Fruit fly (Drosophila melanogaster) whole organism, embryonic: Measurements from ENCODE around the gene CG10019.

ENCODE experiments used
- ATbp ChIP-seq: fragments of 200-800 bp; sonication (Bioruptor generic); optimal IDR thresholded peaks from 2 replicates; lab custom pipeline; 2017; ENCODE audit warnings: missing biosample characterization, mild to moderate bottlenecking, missing genetic modification characterization, missing genetic modification reagents
- Aef1 ChIP-seq: fragments of 200-800 bp; sonication (Bioruptor generic); IDR thresholded peaks from 3 replicates; pipeline ENCODE4 v1.3.6; 2022; ENCODE audit warnings: missing biosample characterization, missing genetic modification characterization
- Asciz ChIP-seq: fragments of 200-800 bp; sonication (Bioruptor generic); optimal IDR thresholded peaks from 2 replicates; lab custom pipeline; 2017; ENCODE audit warnings: missing biosample characterization, mild to moderate bottlenecking, missing genetic modification characterization, missing genetic modification reagents
- B-H2 ChIP-seq: fragments of 200-800 bp; sonication (Bioruptor generic); optimal IDR thresholded peaks from 2 replicates; lab custom pipeline; 2018; ENCODE audit warnings: missing biosample characterization, mild to moderate bottlenecking, missing genetic modification characterization
- CG10462 ChIP-seq: fragments of 200-800 bp; sonication (Bioruptor generic); optimal IDR thresholded peaks from 2 replicates; lab custom pipeline; 2016; ENCODE audit warnings: missing biosample characterization, missing genetic modification characterization
- CG11456 ChIP-seq: fragments of 200-800 bp; sonication (Bioruptor generic); IDR thresholded peaks from 3 replicates; pipeline ENCODE4 v1.3.6; 2022; ENCODE audit warnings: missing biosample characterization, missing genetic modification characterization
- CG13123 ChIP-seq: fragments of 200-800 bp; sonication (Bioruptor generic); optimal IDR thresholded peaks from 2 replicates; lab custom pipeline; 2016; ENCODE audit warnings: missing biosample characterization, missing genetic modification characterization
- CG13287 ChIP-seq: fragments of 200-800 bp; sonication (Bioruptor generic); IDR thresholded peaks from 2 replicates; pipeline ENCODE4 v1.3.6; 2022; ENCODE audit warnings: missing biosample characterization, missing genetic modification characterization; ENCODE audit not compliant: partially characterized antibody
- CG1792 ChIP-seq: fragments of 200-800 bp; sonication (Bioruptor generic); optimal IDR thresholded peaks from 2 replicates; lab custom pipeline; 2016; ENCODE audit warnings: missing biosample characterization, missing genetic modification characterization
- CG18599 ChIP-seq: fragments of 200-800 bp; sonication (Bioruptor generic); optimal IDR thresholded peaks from 3 replicates; lab custom pipeline; 2017; ENCODE audit warnings: missing biosample characterization, missing genetic modification characterization, mild to moderate bottlenecking, moderate library complexity, missing genetic modification reagents
- CG2116 ChIP-seq: fragments of 200-800 bp; sonication (Bioruptor generic); optimal IDR thresholded peaks from 3 replicates; lab custom pipeline; 2018; ENCODE audit warnings: missing biosample characterization, mild to moderate bottlenecking, missing genetic modification characterization
- CG2889 ChIP-seq: fragments of 200-800 bp; sonication (Bioruptor generic); IDR thresholded peaks from 3 replicates; pipeline ENCODE4 v1.3.6; 2022; ENCODE audit warnings: missing biosample characterization, missing genetic modification characterization
- CG31388 ChIP-seq: fragments of 200-800 bp; sonication (Bioruptor generic); optimal IDR thresholded peaks from 2 replicates; lab custom pipeline; 2016; ENCODE audit warnings: missing biosample characterization, missing genetic modification characterization
- CG31441 ChIP-seq: fragments of 200-800 bp; sonication (Bioruptor generic); IDR thresholded peaks from 2 replicates; pipeline ENCODE4 v1.3.6; 2022; ENCODE audit warnings: missing biosample characterization, missing genetic modification characterization
- CG4328 ChIP-seq: fragments of 200-800 bp; sonication (Bioruptor generic); optimal IDR thresholded peaks from 3 replicates; lab custom pipeline; 2017; ENCODE audit warnings: missing biosample characterization, missing genetic modification reagents, missing genetic modification characterization
- CG4707 ChIP-seq: fragments of 200-800 bp; sonication (Bioruptor generic); optimal IDR thresholded peaks from 2 replicates; lab custom pipeline; 2018; ENCODE audit warnings: missing biosample characterization, mild to moderate bottlenecking, missing genetic modification characterization, moderate library complexity
- CG6683 ChIP-seq: fragments of 200-800 bp; sonication (Bioruptor generic); optimal IDR thresholded peaks from 2 replicates; lab custom pipeline; 2017; ENCODE audit warnings: missing biosample characterization, mild to moderate bottlenecking, missing genetic modification characterization, missing genetic modification reagents
- CG7839 ChIP-seq: fragments of 200-800 bp; sonication (Bioruptor generic); optimal IDR thresholded peaks from 3 replicates; lab custom pipeline; 2018; ENCODE audit warnings: missing biosample characterization, mild to moderate bottlenecking, missing genetic modification characterization, moderate library complexity
- CG7987 ChIP-seq: fragments of 200-800 bp; sonication (Bioruptor generic); optimal IDR thresholded peaks from 2 replicates; lab custom pipeline; 2018; ENCODE audit warnings: missing biosample characterization, mild to moderate bottlenecking, missing genetic modification characterization, moderate library complexity
- CG8944 ChIP-seq: fragments of 200-800 bp; sonication (Bioruptor generic); optimal IDR thresholded peaks from 3 replicates; lab custom pipeline; 2016; ENCODE audit warnings: missing biosample characterization, missing genetic modification characterization
- Dll ChIP-seq: fragments of 200-800 bp; sonication (Bioruptor generic); IDR thresholded peaks from 4 replicates; pipeline ENCODE4 v1.3.6; 2022; ENCODE audit warnings: missing biosample characterization, missing genetic modification characterization; ENCODE audit not compliant: partially characterized antibody
- Fer3 ChIP-seq: fragments of 200-800 bp; sonication (Bioruptor generic); optimal IDR thresholded peaks from 2 replicates; lab custom pipeline; 2018; ENCODE audit warnings: missing biosample characterization, mild to moderate bottlenecking, missing genetic modification characterization, moderate library complexity
- Hey ChIP-seq: fragments of 200-800 bp; sonication (Bioruptor generic); optimal IDR thresholded peaks from 3 replicates; lab custom pipeline; 2018; ENCODE audit warnings: missing biosample characterization, mild to moderate bottlenecking, missing genetic modification characterization
- HmgZ ChIP-seq: fragments of 200-800 bp; sonication (Bioruptor generic); optimal IDR thresholded peaks from 2 replicates; lab custom pipeline; 2018; ENCODE audit warnings: missing biosample characterization, mild to moderate bottlenecking, missing genetic modification characterization
- Kr ChIP-seq: fragments of 200-800 bp; sonication (Bioruptor generic); optimal IDR thresholded peaks from 2 replicates; lab custom pipeline; 2017; ENCODE audit warnings: missing biosample characterization, mild to moderate bottlenecking, missing genetic modification characterization
- NFAT ChIP-seq: fragments of 200-800 bp; sonication (Bioruptor generic); IDR thresholded peaks from 2 replicates; pipeline ENCODE4 v1.3.6; 2022; ENCODE audit warnings: missing biosample characterization, missing genetic modification characterization
- NK7.1 ChIP-seq: fragments of 200-800 bp; sonication (Bioruptor generic); optimal IDR thresholded peaks from 3 replicates; lab custom pipeline; 2016; ENCODE audit warnings: missing biosample characterization, missing genetic modification characterization
- PHDP ChIP-seq: fragments of 200-800 bp; sonication (Bioruptor generic); optimal IDR thresholded peaks from 3 replicates; lab custom pipeline; 2018; ENCODE audit warnings: missing biosample characterization, mild to moderate bottlenecking, missing genetic modification characterization, moderate library complexity
- Ravus ChIP-seq: fragments of 200-800 bp; sonication (Bioruptor generic); IDR thresholded peaks from 2 replicates; pipeline ENCODE4 v1.3.6; 2022; ENCODE audit warnings: missing biosample characterization, missing genetic modification characterization
- Rfx ChIP-seq: fragments of 200-800 bp; sonication (Bioruptor generic); IDR thresholded peaks from 2 replicates; pipeline ENCODE4 v1.3.6; 2022; ENCODE audit warnings: missing biosample characterization, missing genetic modification characterization
- Spps ChIP-seq: fragments of 200-800 bp; sonication (Bioruptor generic); optimal IDR thresholded peaks from 2 replicates; lab custom pipeline; 2018; ENCODE audit warnings: missing biosample characterization, mild to moderate bottlenecking, missing genetic modification characterization
- ara ChIP-seq: fragments of 200-800 bp; sonication (Bioruptor generic); IDR thresholded peaks from 2 replicates; pipeline ENCODE4 v1.3.6; 2022; ENCODE audit warnings: missing biosample characterization, missing genetic modification characterization
- cas ChIP-seq: fragments of 200-800 bp; sonication (Bioruptor generic); IDR thresholded peaks from 2 replicates; pipeline ENCODE4 v1.3.6; 2022; ENCODE audit warnings: missing biosample characterization, missing genetic modification characterization
- danr ChIP-seq: fragments of 200-800 bp; sonication (Bioruptor generic); IDR thresholded peaks from 2 replicates; pipeline ENCODE4 v1.3.6; 2022; ENCODE audit warnings: missing biosample characterization, missing genetic modification characterization
- en ChIP-seq: fragments of 200-800 bp; sonication (Bioruptor generic); optimal IDR thresholded peaks from 2 replicates; lab custom pipeline; 2016; ENCODE audit warnings: missing biosample characterization, missing genetic modification characterization
- fd102C ChIP-seq: fragments of 200-800 bp; sonication (Bioruptor generic); optimal IDR thresholded peaks from 2 replicates; lab custom pipeline; 2018; ENCODE audit warnings: missing biosample characterization, mild to moderate bottlenecking, missing genetic modification characterization, moderate library complexity
- fd3F ChIP-seq: fragments of 200-800 bp; sonication (Bioruptor generic); optimal IDR thresholded peaks from 2 replicates; lab custom pipeline; 2018; ENCODE audit warnings: missing biosample characterization, mild to moderate bottlenecking, missing genetic modification characterization, moderate library complexity
- hkb ChIP-seq, 2 experiments: fragments of 200-800 bp in 1 of 2; fragments of >200 bp in 1 of 2; sonication (Bioruptor generic) in 1 of 2; IDR thresholded peaks in 1 of 2; optimal IDR thresholded peaks in 1 of 2; 2 replicates each; pipeline versions ENCODE4 v1.3.6 to Lab custom; 2017 to 2022; ENCODE audit warnings: missing biosample characterization in 1 of 2, missing genetic modification characterization in 1 of 2
- hth ChIP-seq: fragments of >200 bp; optimal IDR thresholded peaks from 2 replicates; lab custom pipeline; 2017; ENCODE audit warnings: inconsistent platforms
- ind ChIP-seq: fragments of 200-800 bp; sonication (Bioruptor generic); optimal IDR thresholded peaks from 3 replicates; lab custom pipeline; 2016; ENCODE audit warnings: missing biosample characterization, missing genetic modification characterization
- kni ChIP-seq: fragments of 200-800 bp; sonication (Bioruptor generic); optimal IDR thresholded peaks from 3 replicates; lab custom pipeline; 2017; ENCODE audit warnings: mild to moderate bottlenecking, missing biosample characterization, missing genetic modification reagents, missing genetic modification characterization
- lab ChIP-seq: fragments of 200-800 bp; sonication (Bioruptor generic); optimal IDR thresholded peaks from 3 replicates; lab custom pipeline; 2017; ENCODE audit warnings: missing biosample characterization, missing genetic modification characterization, mild to moderate bottlenecking, moderate library complexity, missing genetic modification reagents
- lmd ChIP-seq: fragments of 200-800 bp; sonication (Bioruptor generic); IDR thresholded peaks from 2 replicates; pipeline ENCODE4 v1.3.6; 2022; ENCODE audit warnings: missing biosample characterization, missing genetic modification characterization
- pan ChIP-seq, 4 experiments: fragments of >200 bp in 3 of 4; fragments of 200-800 bp in 1 of 4; sonication (Bioruptor generic) in 1 of 4; optimal IDR thresholded peaks in 3 of 4; IDR thresholded peaks in 1 of 4; 2 replicates each; pipeline versions ENCODE4 v1.3.6 to Lab custom; 2017 to 2022; ENCODE audit warnings: missing biosample characterization in 2 of 4, missing genetic modification characterization in 2 of 4, mixed read lengths in 1 of 4
- run ChIP-seq: fragments of 200-800 bp; sonication (Bioruptor generic); optimal IDR thresholded peaks from 3 replicates; lab custom pipeline; 2018; ENCODE audit warnings: missing biosample characterization, mild to moderate bottlenecking, missing genetic modification characterization
- usp ChIP-seq: fragments of >200 bp; optimal IDR thresholded peaks from 2 replicates; lab custom pipeline; 2017; ENCODE audit warnings: missing biosample characterization, missing genetic modification characterization
- vvl ChIP-seq: fragments of 200-800 bp; sonication (Bioruptor generic); IDR thresholded peaks from 2 replicates; pipeline ENCODE4 v1.3.6; 2022; ENCODE audit warnings: missing biosample characterization, missing genetic modification characterization
- wor ChIP-seq: fragments of 200-800 bp; sonication (Bioruptor generic); IDR thresholded peaks from 2 replicates; pipeline ENCODE4 v1.3.6; 2022; ENCODE audit warnings: missing biosample characterization, missing genetic modification characterization
- yki ChIP-seq: fragments of >200 bp; optimal IDR thresholded peaks from 3 replicates; lab custom pipeline; 2018
- zfh1 ChIP-seq: fragments of 200-800 bp; sonication (Bioruptor generic); IDR thresholded peaks from 3 replicates; pipeline ENCODE4 v1.3.6; 2022; ENCODE audit warnings: missing biosample characterization, missing genetic modification characterization

The CG10019 gene

DNA sequence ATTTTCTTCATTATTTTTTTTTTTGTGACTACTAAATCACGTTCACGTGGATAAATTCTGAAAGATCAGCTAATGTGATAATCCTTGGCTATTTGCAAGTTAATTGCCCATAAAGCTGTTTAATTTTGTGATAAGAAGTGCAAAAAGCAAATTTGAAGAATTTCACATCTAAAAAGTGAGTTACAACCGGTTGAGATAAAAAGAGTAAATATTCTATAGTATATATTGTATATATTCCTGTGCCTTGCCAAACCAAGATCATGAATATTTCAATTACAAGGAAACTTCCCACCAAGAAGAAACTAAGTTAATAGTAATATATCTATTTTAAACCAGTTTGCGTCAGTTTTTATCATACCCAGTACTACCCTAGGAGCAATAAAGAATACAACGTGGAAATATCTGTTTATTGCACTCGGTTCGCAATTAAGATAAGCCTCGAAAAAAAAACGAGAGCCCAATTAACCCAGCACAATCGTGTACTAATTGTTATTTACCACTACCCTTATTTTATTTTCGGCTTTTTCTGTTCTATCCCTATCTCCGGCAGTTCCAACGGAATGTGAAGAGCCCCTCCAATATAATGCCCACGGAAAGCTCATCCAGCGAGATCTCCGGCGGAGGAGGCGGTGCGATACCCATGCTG is 49.0 kb downstream of the CG10019 start (continued):
- no peak for TF ChIP-seq Rfx
- TF ChIP-seq HmgZ = no peak
- TF ChIP-seq lmd = no peak
- TF ChIP-seq vvl = no peak
- TF ChIP-seq CG11456 (GFP tag; lab: Robert Waterston, UW) = 0 out of 3 replicates have a peak, but pooled peaks have one; percentile 25
- TF ChIP-seq CG8944 = no peak
- TF ChIP-seq B-H2 (GFP tag; lab: Kevin White, UChicago) = peak; percentile 56
- peak; percentile 3 for TF ChIP-seq ind (GFP tag; lab: Kevin White, UChicago)
- TF ChIP-seq Ravus (GFP tag; lab: Robert Waterston, UW) = no peak
- no peak for TF ChIP-seq wor (GFP tag; lab: Robert Waterston, UW)
- no peak for TF ChIP-seq CG2889 (GFP tag; lab: Robert Waterston, UW)
- peak; percentile 15 for TF ChIP-seq lab
- TF ChIP-seq CG13287 (GFP tag; lab: Robert Waterston, UW) = no peak
- TF ChIP-seq CG18599 (GFP tag; lab: Kevin White, UChicago) = no peak
- TF ChIP-seq NFAT (GFP tag; lab: Robert Waterston, UW) = no peak
- TF ChIP-seq Dll (GFP tag; lab: Robert Waterston, UW) = no peak
- no peak for TF ChIP-seq danr
- no peak for TF ChIP-seq CG10462 (GFP tag; lab: Kevin White, UChicago)
- no peak for TF ChIP-seq Spps
- TF ChIP-seq yki = no peak
- TF ChIP-seq CG4707 = no peak
- no peak for TF ChIP-seq pan (optimal IDR thresholded peaks at IDR 0.05; lab: Kevin White, UChicago)
- TF ChIP-seq pan (GFP tag; optimal IDR thresholded peaks at IDR 0.05 in 1 of 2, IDR thresholded peaks at IDR 0.05 in 1 of 2) = no peak
- no peak for TF ChIP-seq hkb (optimal IDR thresholded peaks at IDR 0.05; lab: Kevin White, UChicago)
- TF ChIP-seq hkb (GFP tag; IDR thresholded peaks at IDR 0.05; lab: Robert Waterston, UW) = no peak
- TF ChIP-seq CG13123 (GFP tag; lab: Kevin White, UChicago) = no peak
- TF ChIP-seq ara (GFP tag; lab: Robert Waterston, UW) = no peak
- no peak for TF ChIP-seq kni (GFP tag; lab: Kevin White, UChicago)
- TF ChIP-seq CG7839 = no peak
- TF ChIP-seq zfh1 (GFP tag; lab: Robert Waterston, UW) = no peak
- TF ChIP-seq Asciz = no peak
- TF ChIP-seq en (GFP tag; lab: Kevin White, UChicago) = no peak
- peak; percentile 58 for TF ChIP-seq Hey (tag; lab: Kevin White, UChicago)
- TF ChIP-seq Kr (GFP tag; lab: Kevin White, UChicago) = no peak
- TF ChIP-seq CG31441 = no peak; the same call in 1 of the 2 replicates
- no peak for TF ChIP-seq CG6683
- TF ChIP-seq run = no peak
- TF ChIP-seq ATbp (GFP tag; lab: Kevin White, UChicago) = no peak
- no peak for TF ChIP-seq Aef1 (GFP tag; lab: Robert Waterston, UW)
- TF ChIP-seq fd102C (GFP tag; lab: Kevin White, UChicago) = no peak
- no peak for TF ChIP-seq CG7987 (GFP tag; lab: Kevin White, UChicago)
- TF ChIP-seq PHDP = peak; percentile 15
- TF ChIP-seq CG4328 = no peak
- TF ChIP-seq CG2116 (GFP tag; lab: Kevin White, UChicago) = peak; percentile 7
- no peak for TF ChIP-seq Fer3 (tag; lab: Kevin White, UChicago)
- no peak for TF ChIP-seq hth (lab: Kevin White, UChicago)
- TF ChIP-seq fd3F (GFP tag; lab: Kevin White, UChicago) = no peak
- TF ChIP-seq usp (GFP tag; lab: Kevin White, UChicago) = no peak
- TF ChIP-seq CG1792 (GFP tag; lab: Kevin White, UChicago) = no peak
- no peak for TF ChIP-seq NK7.1 (GFP tag; lab: Kevin White, UChicago)
- no peak for TF ChIP-seq cas (GFP tag; lab: Robert Waterston, UW)
- no peak for TF ChIP-seq CG31388
